Worm (Caenorhabditis elegans) whole organism, L2 larva: ENCODE data around the gene Y57E12B.11.

ENCODE experiments used
- C34F6.9 ChIP-seq: fragments of 150-350 bp; optimal IDR thresholded peaks from 2 replicates; lab custom pipeline; 2014; ENCODE audit warnings: missing biosample characterization, missing genetic modification characterization
- alr-1 ChIP-seq: fragments of 150-350 bp; optimal IDR thresholded peaks from 2 replicates; lab custom pipeline; 2014; ENCODE audit warnings: missing biosample characterization, missing genetic modification characterization
- aly-2 ChIP-seq: fragments of 150-350 bp; optimal IDR thresholded peaks from 2 replicates; lab custom pipeline; 2014; ENCODE audit warnings: missing biosample characterization, missing genetic modification characterization
- ama-1 ChIP-seq: fragments of 150-350 bp; optimal IDR thresholded peaks from 2 replicates; lab custom pipeline; 2018; ENCODE audit warnings: inconsistent platforms
- ceh-16 ChIP-seq: fragments of 150-350 bp; optimal IDR thresholded peaks from 2 replicates; lab custom pipeline; 2014; ENCODE audit warnings: missing biosample characterization, missing genetic modification characterization
- ceh-82 ChIP-seq: fragments of 150-350 bp; optimal IDR thresholded peaks from 2 replicates; lab custom pipeline; 2014; ENCODE audit warnings: missing biosample characterization, missing genetic modification characterization
- crh-2 ChIP-seq: sonication (generic microtip); optimal IDR thresholded peaks from 2 replicates; lab custom pipeline; 2017; ENCODE audit warnings: missing biosample characterization, missing genetic modification characterization
- dmd-4 ChIP-seq: sonication (generic microtip); optimal IDR thresholded peaks from 2 replicates; lab custom pipeline; 2017; ENCODE audit warnings: missing biosample characterization, missing genetic modification characterization
- egl-27 ChIP-seq: sonication (generic microtip); optimal IDR thresholded peaks from 3 replicates; lab custom pipeline; 2017; ENCODE audit warnings: missing biosample characterization, missing genetic modification reagents, missing genetic modification characterization
- elt-1 ChIP-seq: fragments of 150-350 bp; optimal IDR thresholded peaks from 2 replicates; lab custom pipeline; 2014; ENCODE audit warnings: missing biosample characterization, missing genetic modification characterization
- elt-3 ChIP-seq: sonication (generic microtip); optimal IDR thresholded peaks from 2 replicates; lab custom pipeline; 2017; ENCODE audit warnings: missing biosample characterization, missing genetic modification characterization
- fos-1 ChIP-seq: fragments of 150-350 bp; optimal IDR thresholded peaks from 2 replicates; lab custom pipeline; 2014; ENCODE audit warnings: missing biosample characterization, missing genetic modification characterization
- gmeb-1 ChIP-seq: fragments of 150-350 bp; optimal IDR thresholded peaks from 2 replicates; lab custom pipeline; 2014; ENCODE audit warnings: missing biosample characterization, missing genetic modification characterization
- lin-11 ChIP-seq: fragments of 150-350 bp; sonication (generic microtip); optimal IDR thresholded peaks from 2 replicates; lab custom pipeline; 2014; ENCODE audit warnings: missing biosample characterization, missing genetic modification characterization, inconsistent platforms, mixed read lengths
- lin-13 ChIP-seq: fragments of 150-350 bp; optimal IDR thresholded peaks from 2 replicates; lab custom pipeline; 2014; ENCODE audit warnings: missing biosample characterization, missing genetic modification reagents, missing genetic modification characterization
- lin-39 ChIP-seq: fragments of 150-350 bp; optimal IDR thresholded peaks from 2 replicates; lab custom pipeline; 2014; ENCODE audit warnings: missing biosample characterization, missing genetic modification reagents, missing genetic modification characterization
- lsy-2 ChIP-seq, 2 experiments: fragments of 150-350 bp in 1 of 2; sonication (generic microtip) in 1 of 2; optimal IDR thresholded peaks; 2 replicates each; lab custom pipeline; 2014 to 2017; ENCODE audit warnings: missing biosample characterization in 2 of 2, missing genetic modification characterization in 2 of 2
- mbf-1 ChIP-seq: sonication (generic microtip); optimal IDR thresholded peaks from 2 replicates; lab custom pipeline; 2017; ENCODE audit warnings: missing biosample characterization, missing genetic modification characterization
- mdl-1 ChIP-seq, 2 experiments: fragments of 150-350 bp in 1 of 2; sonication (generic microtip) in 1 of 2; optimal IDR thresholded peaks; 2 replicates each; lab custom pipeline; 2017; ENCODE audit warnings: missing biosample characterization in 2 of 2, missing genetic modification characterization in 2 of 2
- nhr-10 ChIP-seq: sonication (generic microtip); optimal IDR thresholded peaks from 2 replicates; lab custom pipeline; 2017; ENCODE audit warnings: missing biosample characterization, missing genetic modification characterization
- nhr-11 ChIP-seq: fragments of 150-350 bp; optimal IDR thresholded peaks from 2 replicates; lab custom pipeline; 2014; ENCODE audit warnings: missing biosample characterization, missing genetic modification characterization
- nhr-12 ChIP-seq: fragments of 150-350 bp; optimal IDR thresholded peaks from 2 replicates; lab custom pipeline; 2014; ENCODE audit warnings: missing biosample characterization, missing genetic modification characterization
- nhr-129 ChIP-seq: fragments of 150-350 bp; optimal IDR thresholded peaks from 2 replicates; lab custom pipeline; 2014; ENCODE audit warnings: missing biosample characterization, missing genetic modification characterization
- nhr-23 ChIP-seq: fragments of 150-350 bp; optimal IDR thresholded peaks from 2 replicates; lab custom pipeline; 2014; ENCODE audit warnings: missing biosample characterization, missing genetic modification reagents, missing genetic modification characterization
- nhr-25 ChIP-seq: fragments of 150-350 bp; sonication (generic microtip); optimal IDR thresholded peaks from 3 replicates; lab custom pipeline; 2014; ENCODE audit warnings: missing biosample characterization, missing genetic modification characterization
- nhr-6 ChIP-seq: fragments of 150-350 bp; optimal IDR thresholded peaks from 2 replicates; lab custom pipeline; 2014; ENCODE audit warnings: missing biosample characterization, missing genetic modification characterization
- sem-4 ChIP-seq: fragments of 150-350 bp; optimal IDR thresholded peaks from 2 replicates; lab custom pipeline; 2014; ENCODE audit warnings: missing biosample characterization, missing genetic modification reagents, missing genetic modification characterization
- skn-1 ChIP-seq: sonication (generic microtip); optimal IDR thresholded peaks from 2 replicates; lab custom pipeline; 2017; ENCODE audit warnings: missing biosample characterization, missing genetic modification characterization
- sma-3 ChIP-seq: sonication (generic microtip); optimal IDR thresholded peaks from 2 replicates; lab custom pipeline; 2016; ENCODE audit warnings: missing genetic modification reagents, missing genetic modification characterization, missing compliant biosample characterization
- snpc-4 ChIP-seq: fragments of 150-350 bp; optimal IDR thresholded peaks from 2 replicates; lab custom pipeline; 2014; ENCODE audit warnings: missing biosample characterization, missing genetic modification characterization
- unc-39 ChIP-seq: fragments of 150-350 bp; optimal IDR thresholded peaks from 2 replicates; lab custom pipeline; 2014; ENCODE audit warnings: missing biosample characterization, missing genetic modification characterization
- unc-55 ChIP-seq: fragments of 150-350 bp; sonication (generic microtip); optimal IDR thresholded peaks from 3 replicates; lab custom pipeline; 2014; ENCODE audit warnings: missing biosample characterization, missing genetic modification reagents, missing genetic modification characterization
- unc-62 ChIP-seq: fragments of 150-350 bp; optimal IDR thresholded peaks from 2 replicates; lab custom pipeline; 2014; ENCODE audit warnings: missing biosample characterization, missing genetic modification reagents, missing genetic modification characterization
- zag-1 ChIP-seq: fragments of 150-350 bp; optimal IDR thresholded peaks from 2 replicates; lab custom pipeline; 2014; ENCODE audit warnings: missing biosample characterization, missing genetic modification characterization
- ztf-1 ChIP-seq: fragments of 200-800 bp; sonication (Bioruptor generic); conservative IDR thresholded peaks from 2 replicates; pipeline ENCODE4 v1.3.6; 2022; ENCODE audit warnings: missing genetic modification characterization, missing compliant biosample characterization
- ztf-11 ChIP-seq: sonication (generic microtip); optimal IDR thresholded peaks from 2 replicates; lab custom pipeline; 2017; ENCODE audit warnings: missing biosample characterization, missing genetic modification characterization
- ztf-4 ChIP-seq: fragments of 150-350 bp; optimal IDR thresholded peaks from 2 replicates; lab custom pipeline; 2014; ENCODE audit warnings: missing biosample characterization, missing genetic modification characterization

The Y57E12B.11 gene

ce11 chrV:6926633-6927032, 23.0 kb downstream of the Y57E12B.11 start:
- TF ChIP-seq nhr-10 (tag; lab: Kevin White, UChicago) (no peak), elt-1 (tag; lab: Kevin White, UChicago) (no peak), nhr-6 (tag; lab: Kevin White, UChicago) (no peak), nhr-23 (tag; lab: Kevin White, UChicago) (no peak), dmd-4 (no peak), zag-1 (tag; lab: Kevin White, UChicago) (no peak), lin-13 (GFP tag; lab: Kevin White, UChicago) (no peak), lsy-2 (tag; optimal IDR thresholded peaks at IDR 0.05; lab: Kevin White, UChicago) (no peak), gmeb-1 (tag; lab: Kevin White, UChicago) (no peak), fos-1 (tag; lab: Kevin White, UChicago) (no peak)

ce11 chrV:6919251-6919650, 30.4 kb downstream of the Y57E12B.11 start:
- TF ChIP-seq alr-1 (tag; lab: Kevin White, UChicago) = no peak
- TF ChIP-seq gmeb-1 (tag; lab: Kevin White, UChicago) = no peak
- TF ChIP-seq dmd-4 = no peak
- no peak for TF ChIP-seq sem-4 (tag; lab: Kevin White, UChicago)
- TF ChIP-seq nhr-11 (tag; lab: Kevin White, UChicago) = no peak
- no peak for TF ChIP-seq aly-2 (tag; lab: Kevin White, UChicago)
- no peak for TF ChIP-seq crh-2
- TF ChIP-seq nhr-129 = no peak
- TF ChIP-seq ztf-11 (tag; lab: Kevin White, UChicago) = no peak
- no peak for TF ChIP-seq unc-55 (GFP tag; lab: Kevin White, UChicago)
- TF ChIP-seq lin-39 (tag; lab: Kevin White, UChicago) = no peak
- no peak for TF ChIP-seq fos-1 (tag; lab: Kevin White, UChicago)
- no peak for TF ChIP-seq lin-13 (GFP tag; lab: Kevin White, UChicago)
- no peak for TF ChIP-seq ceh-82
- no peak for TF ChIP-seq nhr-6 (tag; lab: Kevin White, UChicago)
- TF ChIP-seq nhr-23 (tag; lab: Kevin White, UChicago) = no peak
- no peak for TF ChIP-seq C34F6.9
- no peak for TF ChIP-seq snpc-4 (tag; lab: Kevin White, UChicago)

ce11 chrV:6917280-6917679, 32.4 kb downstream of the Y57E12B.11 start:
- no peak for TF ChIP-seq unc-55 (GFP tag; lab: Kevin White, UChicago)
- no peak for TF ChIP-seq mdl-1 (tag; optimal IDR thresholded peaks at IDR 0.05; lab: Kevin White, UChicago)
- no peak for TF ChIP-seq C34F6.9
- no peak for TF ChIP-seq ztf-11 (tag; lab: Kevin White, UChicago)
- no peak for TF ChIP-seq ceh-16 (tag; lab: Kevin White, UChicago)
- no peak for TF ChIP-seq elt-3
- TF ChIP-seq sem-4 (tag; lab: Kevin White, UChicago) = no peak

ce11 chrV:6906435-6906834, 43.2 kb downstream of the Y57E12B.11 start:
- TF ChIP-seq C34F6.9 = no peak
- TF ChIP-seq nhr-129 = no peak
- no peak for TF ChIP-seq elt-1 (tag; lab: Kevin White, UChicago)
- no peak for TF ChIP-seq egl-27
- TF ChIP-seq gmeb-1 (tag; lab: Kevin White, UChicago) = no peak
- TF ChIP-seq nhr-10 (tag; lab: Kevin White, UChicago) = no peak
- no peak for TF ChIP-seq mbf-1 (tag; lab: Kevin White, UChicago)
- no peak for TF ChIP-seq skn-1 (tag; lab: Kevin White, UChicago)
- no peak for TF ChIP-seq unc-39 (tag; lab: Kevin White, UChicago)
- TF ChIP-seq nhr-6 (tag; lab: Kevin White, UChicago) = no peak
- TF ChIP-seq mdl-1 (tag; optimal IDR thresholded peaks at IDR 0.05; lab: Kevin White, UChicago) = no peak
- TF ChIP-seq ceh-82 = no peak
- TF ChIP-seq ztf-4 (tag; lab: Kevin White, UChicago) = no peak

ce11 chrV:6901943-6902549, 47.6 kb downstream of the Y57E12B.11 start:
- TF ChIP-seq crh-2 (no peak), aly-2 (tag; lab: Kevin White, UChicago) (no peak), elt-1 (tag; lab: Kevin White, UChicago) (no peak), nhr-12 (no peak), ztf-1 (GFP tag; lab: Robert Waterston, UW) (no peak), lin-11 (tag; lab: Kevin White, UChicago) (no peak), gmeb-1 (tag; lab: Kevin White, UChicago) (no peak), ama-1 (lab: Kevin White, UChicago) (no peak), snpc-4 (tag; lab: Kevin White, UChicago) (no peak), zag-1 (tag; lab: Kevin White, UChicago) (no peak), sma-3 (GFP tag; lab: Kevin White, UChicago) (no peak), fos-1 (tag; lab: Kevin White, UChicago) (no peak), nhr-25 (tag; lab: Kevin White, UChicago) (no peak), unc-62 (GFP tag; lab: Kevin White, UChicago) (no peak), ztf-11 (tag; lab: Kevin White, UChicago) (no peak), ztf-4 (tag; lab: Kevin White, UChicago) (no peak), lsy-2 (tag; optimal IDR thresholded peaks at IDR 0.05; lab: Kevin White, UChicago) (no peak)
